Fruit fly (Drosophila melanogaster) whole organism, adult: Measurements from ENCODE around the gene CG6738.

Experiments used
- CG12768 ChIP-seq: fragments of 200-800 bp; sonication (Bioruptor generic); optimal IDR thresholded peaks from 2 replicates; lab custom pipeline; 2017; ENCODE audit warnings: missing biosample characterization, missing genetic modification characterization, mild to moderate bottlenecking, moderate library complexity, missing genetic modification reagents
- Hr96 ChIP-seq: fragments of 200-800 bp; sonication (Bioruptor generic); optimal IDR thresholded peaks from 2 replicates; lab custom pipeline; 2016; ENCODE audit warnings: missing biosample characterization, missing genetic modification characterization
- bab1 ChIP-seq: fragments of 200-800 bp; sonication (Bioruptor generic); optimal IDR thresholded peaks from 3 replicates; lab custom pipeline; 2019; ENCODE audit warnings: missing biosample characterization, mild to moderate bottlenecking, missing genetic modification characterization, moderate library complexity
- cnc ChIP-seq, 2 experiments: fragments of >200 bp; optimal IDR thresholded peaks; 2 replicates each; lab custom pipeline; 2017
- pad ChIP-seq: fragments of 200-800 bp; sonication (Bioruptor generic); optimal IDR thresholded peaks from 3 replicates; lab custom pipeline; 2017; ENCODE audit warnings: missing biosample characterization, missing genetic modification characterization, mild to moderate bottlenecking, moderate library complexity, missing genetic modification reagents

DNA sequence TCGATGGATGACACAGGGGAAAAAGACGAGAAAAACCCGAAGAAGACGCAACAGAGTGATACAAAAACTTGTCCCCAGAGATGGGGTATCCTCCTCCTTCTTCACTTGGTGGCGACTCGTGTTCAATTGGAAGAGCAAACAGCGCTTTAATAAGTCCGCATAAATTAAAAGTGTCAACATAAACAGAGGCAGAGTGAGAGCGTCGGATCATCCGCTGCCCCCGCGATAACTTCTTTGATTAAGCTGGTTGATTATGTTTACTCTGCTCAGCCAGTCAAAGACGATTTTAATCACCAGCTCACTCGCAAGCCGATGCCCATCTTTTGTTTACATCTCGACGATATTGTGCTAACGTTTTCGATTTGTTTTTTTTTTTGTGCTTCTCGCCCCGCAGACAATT, 20.5 kb downstream of the CG6738 start:
- TF ChIP-seq pad (GFP tag; lab: Kevin White, UChicago) (no peak), cnc (optimal IDR thresholded peaks at IDR 0.05; lab: Kevin White, UChicago) (no peak), Hr96 (GFP tag; lab: Kevin White, UChicago) (no peak), CG12768 (no peak), bab1 (no peak)
